Fruit fly (Drosophila melanogaster): Measurements from ENCODE around the gene jhamt.
A peak's percentile ranks its signal among the peaks of the same experiment; 100 is the strongest.

DNA sequence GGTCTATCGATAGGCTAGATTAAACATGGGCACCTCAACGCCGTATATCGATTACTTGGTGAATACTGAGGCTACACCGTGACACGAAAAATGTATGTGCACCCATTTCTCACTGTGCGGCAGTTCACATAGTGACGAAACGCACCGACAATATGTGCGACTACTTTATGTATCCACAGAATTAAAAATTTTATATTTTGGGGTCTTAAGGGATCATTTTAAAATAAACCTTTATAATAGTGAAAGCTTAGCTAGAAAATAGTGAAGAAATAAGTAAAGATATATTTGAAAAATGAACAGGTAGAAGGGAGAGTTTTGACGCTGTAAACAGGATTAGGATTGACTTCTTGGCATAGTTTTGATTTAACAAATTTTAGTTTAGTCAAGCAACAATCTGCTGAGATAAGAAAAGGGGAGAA is 36.6 kb upstream of the jhamt start, which contains the start of gene mRpL4:
- TF ChIP-seq CG8478 (optimal IDR thresholded peaks at IDR 0.05) (no peak), CTCF (optimal IDR thresholded peaks at IDR 0.05) (peak in 1 of 2 experiments; percentile 19)
